Worm (Caenorhabditis elegans): ENCODE data around the gene ril-2.

- TF ChIP-seq ama-1 (optimal IDR thresholded peaks at IDR 0.05) = no peak
- TF ChIP-seq tbx-7 (tag; optimal IDR thresholded peaks at IDR 0.05) = no peak
- TF ChIP-seq ceh-22 (tag; optimal IDR thresholded peaks at IDR 0.05) = no peak
- TF ChIP-seq tbx-2 (tag; optimal IDR thresholded peaks at IDR 0.05) = no peak
- TF ChIP-seq F13H6.1 (tag; optimal IDR thresholded peaks at IDR 0.05) = no peak
- no peak for TF ChIP-seq pha-2 (tag; optimal IDR thresholded peaks at IDR 0.05)
- no peak for TF ChIP-seq unc-3 (GFP tag; conservative IDR thresholded peaks at IDR 0.05)
- no peak for TF ChIP-seq unc-3 (tag; optimal IDR thresholded peaks at IDR 0.05)
- no peak for TF ChIP-seq mec-3 (tag; optimal IDR thresholded peaks at IDR 0.05; ENCODE audit: borderline replicate concordance)
- TF ChIP-seq elt-2 (tag; optimal IDR thresholded peaks at IDR 0.05) = no peak
- no peak for TF ChIP-seq ceh-48 (tag; optimal IDR thresholded peaks at IDR 0.05)
- no peak for TF ChIP-seq elt-4 (tag; optimal IDR thresholded peaks at IDR 0.05)
- no peak for TF ChIP-seq syd-9 (tag; optimal IDR thresholded peaks at IDR 0.05)
- TF ChIP-seq nfya-1 (tag; optimal IDR thresholded peaks at IDR 0.05) = no peak
These were observed 8.2 kb upstream of the ril-2 start, which contains the start of gene erg-28 for ce11 chrV:12607113-12607512.
